Fruit fly (Drosophila melanogaster): ENCODE measurements around the gene CG1637.

The CG1637 gene

DNA sequence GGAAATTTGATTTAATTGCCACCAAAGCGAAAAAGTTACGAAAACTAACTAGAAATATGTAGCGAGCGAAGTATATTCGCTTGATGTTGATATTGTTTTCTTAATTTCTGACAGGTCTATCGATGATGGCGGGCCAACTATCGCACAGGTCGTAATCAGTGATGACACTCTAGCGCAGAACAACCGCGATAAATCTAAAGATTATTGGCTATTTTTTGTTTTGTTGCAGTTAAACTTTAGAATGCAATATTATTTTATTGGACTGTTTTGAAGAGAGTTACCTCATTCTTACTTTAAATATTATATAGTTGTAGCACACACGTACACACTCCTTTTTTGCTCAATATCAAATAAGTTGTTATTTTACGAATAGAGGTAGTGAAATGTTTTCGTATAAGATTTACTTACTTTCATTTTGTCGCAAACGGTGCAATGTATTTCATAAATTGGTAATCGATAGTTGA lies 30.7 kb downstream of the CG1637 start, which contains the start of gene sbr:
TSS of gene sbr (minus strand) at position 121 of the 464 bp plus-strand sequence.
- TF ChIP-seq CG7101 (tag; optimal IDR thresholded peaks at IDR 0.05) (peak; percentile 48), CG14711 (tag; optimal IDR thresholded peaks at IDR 0.05) (peak; percentile 12), toe (GFP tag; optimal IDR thresholded peaks at IDR 0.05) (peak; percentile 45), CG5204 (GFP tag; optimal IDR thresholded peaks at IDR 0.05) (no peak), tj (GFP tag; optimal IDR thresholded peaks at IDR 0.05) (no peak), CG1620 (GFP tag; optimal IDR thresholded peaks at IDR 0.05) (peak; percentile 45), Crg-1 (GFP tag; optimal IDR thresholded peaks at IDR 0.05) (peak; percentile 60), CG11617 (GFP tag; optimal IDR thresholded peaks at IDR 0.05) (peak; percentile 36), pad (GFP tag; optimal IDR thresholded peaks at IDR 0.05) (peak; percentile 31)

DNA sequence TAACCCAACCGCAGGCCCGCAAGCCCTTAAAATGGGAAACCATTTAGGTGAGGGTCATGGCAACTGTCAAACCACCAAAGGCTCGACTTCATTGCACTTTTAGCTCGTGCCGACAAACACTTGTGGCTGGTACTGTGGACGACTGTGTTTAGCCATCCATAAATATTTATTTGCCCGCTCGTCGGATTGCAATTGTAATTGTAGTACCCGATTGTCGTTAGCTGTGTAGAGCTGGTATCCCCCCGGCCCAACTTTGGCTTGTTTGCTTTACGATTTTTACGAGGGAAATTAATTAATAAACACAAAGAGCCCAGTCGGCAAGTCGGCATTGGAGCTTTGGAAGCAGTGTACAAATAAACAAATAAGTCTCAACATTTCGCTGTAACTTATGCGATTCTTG lies 32.4 kb downstream of the CG1637 start:
- TF ChIP-seq CG1620 (GFP tag; optimal IDR thresholded peaks at IDR 0.05) (no peak), cic (GFP tag; optimal IDR thresholded peaks at IDR 0.05) (peak; percentile 74), CG7101 (tag; optimal IDR thresholded peaks at IDR 0.05) (peak; percentile 42), Crg-1 (GFP tag; optimal IDR thresholded peaks at IDR 0.05) (no peak), CG33017 (tag; optimal IDR thresholded peaks at IDR 0.05) (peak; percentile 28), pad (GFP tag; optimal IDR thresholded peaks at IDR 0.05) (peak; percentile 21), Mnt (GFP tag; optimal IDR thresholded peaks at IDR 0.05) (peak; percentile 49), CG7045 (GFP tag; optimal IDR thresholded peaks at IDR 0.05) (no peak), CG11617 (GFP tag; optimal IDR thresholded peaks at IDR 0.05) (no peak), CG14711 (tag; optimal IDR thresholded peaks at IDR 0.05) (no peak)

DNA sequence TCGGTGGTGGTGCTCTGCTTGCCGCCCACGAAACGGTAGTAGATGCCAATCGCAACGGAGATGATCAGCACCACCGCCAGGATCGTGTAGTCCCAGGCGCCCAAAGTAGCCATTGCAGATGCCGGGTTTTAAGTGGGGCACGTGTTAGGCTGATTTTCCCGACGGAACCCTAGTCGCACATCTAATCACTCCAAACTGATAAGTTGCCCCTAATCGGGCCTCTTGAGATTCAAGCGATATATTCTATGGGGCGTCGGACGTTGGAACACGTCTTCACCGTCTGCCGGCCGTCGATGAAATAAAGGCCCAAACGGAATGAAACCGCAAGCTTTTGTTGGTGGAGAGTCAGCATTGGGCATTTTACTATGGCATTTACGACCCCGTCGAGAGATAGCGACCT lies 32.9 kb downstream of the CG1637 start, which contains the start of gene CG32669:
TSS of gene CG32669 (minus strand) at position 275 of the 400 bp plus-strand sequence.
- TF ChIP-seq Mnt (GFP tag; optimal IDR thresholded peaks at IDR 0.05) (peak; percentile 83), CG7045 (GFP tag; optimal IDR thresholded peaks at IDR 0.05) (no peak)

DNA sequence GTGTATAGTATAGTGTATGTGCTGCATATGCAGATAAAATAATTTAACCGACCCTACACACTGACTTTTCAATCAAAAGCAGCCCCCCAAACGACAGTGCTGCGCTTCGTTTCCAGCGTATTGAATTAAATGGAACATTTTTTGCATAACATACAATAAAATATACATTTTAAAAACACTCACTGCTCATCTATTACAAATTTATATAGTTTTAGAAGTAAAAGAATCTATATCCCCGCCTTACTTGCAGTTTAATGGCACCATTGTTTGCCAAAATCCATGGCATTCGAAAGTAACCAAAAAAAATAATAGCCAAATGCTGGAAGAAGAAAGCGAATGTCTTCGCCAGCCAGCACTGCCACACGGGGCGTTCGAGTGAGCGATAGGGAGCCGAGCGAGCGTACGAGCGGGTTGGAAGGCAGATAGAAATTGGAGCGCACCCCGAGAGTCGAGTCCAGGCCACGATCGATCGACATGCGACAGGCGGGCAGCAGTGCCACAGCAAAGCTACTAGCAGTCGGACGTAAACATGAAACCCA lies 35.9 kb downstream of the CG1637 start, which contains the start of gene CG15209:
TSS of gene CG15209 (plus strand) at position 489 of the 539 bp plus-strand sequence.
- TF ChIP-seq toe (GFP tag; optimal IDR thresholded peaks at IDR 0.05) (no peak), bab1 (GFP tag; optimal IDR thresholded peaks at IDR 0.05) (no peak), tj (GFP tag; optimal IDR thresholded peaks at IDR 0.05) (peak; percentile 21), kay (GFP tag; ENCODE audit: borderline replicate concordance) (no peak), Mnt (GFP tag; optimal IDR thresholded peaks at IDR 0.05) (peak; percentile 15), Crg-1 (GFP tag; optimal IDR thresholded peaks at IDR 0.05) (no peak), Clk (GFP tag; optimal IDR thresholded peaks at IDR 0.05) (no peak), CG12768 (GFP tag; optimal IDR thresholded peaks at IDR 0.05) (no peak), CG14711 (tag; optimal IDR thresholded peaks at IDR 0.05) (peak; percentile 25), CG1620 (GFP tag; optimal IDR thresholded peaks at IDR 0.05) (peak; percentile 16), Hr96 (GFP tag; optimal IDR thresholded peaks at IDR 0.05) (peak; percentile 32), CG7045 (GFP tag; optimal IDR thresholded peaks at IDR 0.05) (no peak), pad (GFP tag; optimal IDR thresholded peaks at IDR 0.05) (peak; percentile 21), CG5204 (GFP tag; optimal IDR thresholded peaks at IDR 0.05) (peak; percentile 50), CG7101 (tag; optimal IDR thresholded peaks at IDR 0.05) (peak; percentile 56), CG11617 (GFP tag; optimal IDR thresholded peaks at IDR 0.05) (peak; percentile 37), ovo (GFP tag; optimal IDR thresholded peaks at IDR 0.05) (no peak), CG33017 (tag; optimal IDR thresholded peaks at IDR 0.05) (no peak), cic (GFP tag; optimal IDR thresholded peaks at IDR 0.05) (no peak), cnc (optimal IDR thresholded peaks at IDR 0.05) (no peak)

DNA sequence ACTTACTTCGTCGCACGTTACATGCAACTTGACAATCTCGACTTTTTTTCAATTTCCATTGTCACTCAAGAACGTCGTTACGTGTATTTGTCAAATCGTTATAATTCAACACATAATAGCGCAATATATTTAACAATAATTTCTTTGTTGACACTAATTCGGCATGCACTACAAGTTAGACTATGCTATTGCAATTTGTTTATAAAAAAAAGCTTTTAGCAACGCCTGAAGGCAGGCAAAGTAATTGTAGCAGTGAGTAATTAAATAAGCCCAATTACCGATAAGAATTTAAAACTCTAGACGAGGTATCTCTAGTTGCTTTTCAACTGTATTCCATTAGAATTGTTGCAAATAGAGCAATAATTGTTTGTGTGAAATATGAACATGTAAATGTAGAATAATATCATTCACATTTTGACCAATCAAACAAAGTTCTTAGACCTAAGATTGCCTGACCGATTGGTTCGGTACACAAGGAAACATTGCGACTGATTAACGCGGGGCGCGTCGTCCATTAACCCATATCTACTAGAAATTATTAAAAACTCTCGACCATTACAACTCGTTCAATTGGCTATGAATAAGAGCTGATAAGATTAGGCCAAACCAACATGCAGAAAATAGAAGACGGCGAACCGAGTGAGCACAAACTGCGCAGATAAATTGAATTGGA lies 36.7 kb downstream of the CG1637 start:
- TF ChIP-seq tj (GFP tag; optimal IDR thresholded peaks at IDR 0.05) (no peak), bab1 (GFP tag; optimal IDR thresholded peaks at IDR 0.05) (peak; percentile 53), kay (GFP tag; ENCODE audit: borderline replicate concordance) (peak; percentile 77), Hr96 (GFP tag; optimal IDR thresholded peaks at IDR 0.05) (no peak), cic (GFP tag; optimal IDR thresholded peaks at IDR 0.05) (peak; percentile 50), ovo (GFP tag; optimal IDR thresholded peaks at IDR 0.05) (peak; percentile 4), CG14711 (tag; optimal IDR thresholded peaks at IDR 0.05) (no peak), CG11617 (GFP tag; optimal IDR thresholded peaks at IDR 0.05) (no peak), cnc (optimal IDR thresholded peaks at IDR 0.05) (no peak), toe (GFP tag; optimal IDR thresholded peaks at IDR 0.05) (no peak), Mnt (GFP tag; optimal IDR thresholded peaks at IDR 0.05) (no peak), pad (GFP tag; optimal IDR thresholded peaks at IDR 0.05) (no peak), CG7101 (tag; optimal IDR thresholded peaks at IDR 0.05) (no peak)

DNA sequence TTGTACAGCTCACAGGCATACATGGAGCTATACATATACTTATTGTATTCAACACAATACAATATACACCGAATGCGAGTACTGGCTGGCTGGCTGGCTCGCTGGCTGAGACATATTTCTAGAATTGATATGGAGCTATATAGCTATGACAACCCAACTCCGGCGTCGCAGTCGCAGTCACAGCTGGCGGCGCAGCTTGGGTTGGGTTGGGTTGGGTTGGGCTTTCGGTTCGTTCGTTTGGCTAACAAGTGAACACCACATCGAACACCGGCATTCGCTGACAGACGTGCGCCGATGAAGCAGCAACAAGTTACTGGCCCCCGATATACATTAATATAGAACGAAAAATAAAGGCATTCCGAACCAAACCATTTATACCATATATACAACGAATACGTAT lies 38.7 kb downstream of the CG1637 start, which contains the start of gene CG15210:
TSS of gene CG15210 (plus strand) at position 269 of the 400 bp plus-strand sequence.
- TF ChIP-seq CG11617 (GFP tag; optimal IDR thresholded peaks at IDR 0.05) = no peak
- peak; percentile 20 for TF ChIP-seq bab1 (GFP tag; optimal IDR thresholded peaks at IDR 0.05)

DNA sequence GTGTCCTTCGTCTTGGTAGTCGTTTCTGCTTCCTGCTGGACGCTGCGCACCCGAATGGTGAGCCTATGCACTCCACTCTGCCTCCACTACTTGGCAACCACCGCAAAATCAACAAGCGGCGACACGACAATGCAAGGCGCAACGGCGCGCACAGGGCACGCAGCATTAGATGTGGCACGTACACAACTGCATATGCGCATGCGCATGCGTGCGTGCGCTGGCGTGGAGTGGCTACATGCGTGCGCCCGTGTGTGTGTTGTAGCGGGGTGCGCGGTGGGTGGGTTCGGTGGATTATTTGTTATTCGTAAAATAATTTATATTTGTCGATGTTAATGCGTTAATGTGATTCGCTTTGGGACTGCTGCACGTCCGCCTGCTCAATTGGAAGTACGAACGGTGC lies 42.1 kb downstream of the CG1637 start:
- TF ChIP-seq Mnt (GFP tag; optimal IDR thresholded peaks at IDR 0.05) = no peak
- TF ChIP-seq CG7045 (GFP tag; optimal IDR thresholded peaks at IDR 0.05) = no peak
- no peak for TF ChIP-seq Hr96 (GFP tag; optimal IDR thresholded peaks at IDR 0.05)
- TF ChIP-seq CG1620 (GFP tag; optimal IDR thresholded peaks at IDR 0.05) = no peak
